Worm (Caenorhabditis elegans) whole organism, young adult: ENCODE results near the gene his-31.

ENCODE experiments used
- F52B5.7 ChIP-seq: sonication (generic microtip); optimal IDR thresholded peaks from 2 replicates; lab custom pipeline; 2016; ENCODE audit warnings: mild to moderate bottlenecking, missing genetic modification characterization, missing compliant biosample characterization
- bed-1 ChIP-seq: fragments of 200-800 bp; sonication (Bioruptor generic); IDR thresholded peaks from 2 replicates; pipeline ENCODE4 v1.3.6; 2022; ENCODE audit warnings: missing genetic modification reagents, missing genetic modification characterization, missing compliant biosample characterization
- efl-1 ChIP-seq: fragments of 150-350 bp; optimal IDR thresholded peaks from 2 replicates; lab custom pipeline; 2014; ENCODE audit warnings: missing biosample characterization, missing genetic modification reagents, missing genetic modification characterization
- egrh-3 ChIP-seq: fragments of 200-800 bp; sonication (Bioruptor generic); IDR thresholded peaks from 2 replicates; pipeline ENCODE4 v1.3.6; 2022; ENCODE audit warnings: missing genetic modification reagents, missing genetic modification characterization, missing compliant biosample characterization
- nfya-1 ChIP-seq: sonication (generic microtip); optimal IDR thresholded peaks from 2 replicates; lab custom pipeline; 2017; ENCODE audit warnings: antibody characterized with exemption, missing compliant biosample characterization, missing genetic modification characterization, borderline replicate concordance; ENCODE audit not compliant: insufficient read depth
- sdz-38 ChIP-seq: sonication (generic microtip); optimal IDR thresholded peaks from 2 replicates; lab custom pipeline; 2016; ENCODE audit warnings: missing genotype, missing genetic modification characterization, missing compliant biosample characterization
- snpc-1.1 ChIP-seq: sonication (generic microtip); optimal IDR thresholded peaks from 2 replicates; lab custom pipeline; 2017; ENCODE audit warnings: missing genetic modification characterization, mild to moderate bottlenecking, missing compliant biosample characterization, antibody characterized with exemption, moderate library complexity, missing genotype, missing genetic modification reagents; ENCODE audit not compliant: insufficient read depth
- snpc-4 ChIP-seq, 5 experiments: fragments of 150-350 bp in 1 of 5; sonication (generic microtip) in 4 of 5; optimal IDR thresholded peaks; 2 replicates each; lab custom pipeline; 2014 to 2018; ENCODE audit warnings: missing genetic modification characterization in 5 of 5, missing biosample characterization in 3 of 5, antibody characterized with exemption in 2 of 5, mild to moderate bottlenecking in 2 of 5, missing compliant biosample characterization in 2 of 5, missing genotype in 2 of 5, moderate library complexity in 2 of 5, missing genetic modification reagents in 1 of 5
- ztf-25 ChIP-seq: fragments of 200-800 bp; sonication (Bioruptor generic); IDR thresholded peaks from 2 replicates; pipeline ENCODE4 v1.3.6; 2022; ENCODE audit warnings: missing genetic modification reagents, missing genetic modification characterization, missing compliant biosample characterization

DNA sequence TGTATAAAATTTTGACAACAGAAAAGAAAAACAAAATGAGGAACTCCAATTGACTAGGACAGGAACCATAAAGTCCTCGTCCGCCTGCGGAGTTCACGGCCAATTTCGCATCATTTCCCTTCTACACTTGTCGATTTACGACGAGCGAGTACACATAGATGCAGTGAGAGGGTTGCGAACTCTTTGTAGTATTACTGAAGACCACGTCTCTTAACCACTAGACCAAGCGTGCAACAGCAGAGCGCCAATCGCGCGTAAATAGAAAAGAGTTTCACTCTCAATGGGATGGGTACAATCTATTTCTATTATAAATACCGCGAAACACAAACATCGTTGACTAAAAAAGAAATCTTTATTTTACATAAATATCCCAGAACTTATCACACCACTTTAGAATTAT lies 41.6 kb upstream of the his-31 start:
- TF ChIP-seq efl-1 (peak; percentile 18), snpc-1.1 (peak; percentile 46), snpc-4 (GFP tag; optimal IDR thresholded peaks at IDR 0.05; lab: Kevin White, UChicago) (peak; percentile 86), snpc-4 (tag; optimal IDR thresholded peaks at IDR 0.05; lab: Kevin White, UChicago) (peak in 3 of 4 experiments; percentile 70 to 74 (median 71)), F52B5.7 (tag; lab: Kevin White, UChicago) (peak; percentile 74), sdz-38 (tag; lab: Kevin White, UChicago) (no peak), bed-1 (no peak), egrh-3 (GFP tag; lab: Robert Waterston, UW) (no peak), nfya-1 (no peak), ztf-25 (GFP tag; lab: Robert Waterston, UW) (peak; percentile 44; the same call in 1 of the 2 replicates)
